Comparison of ENCODE assay signal across 6 worm cellular contexts in the genomic region with DNA sequence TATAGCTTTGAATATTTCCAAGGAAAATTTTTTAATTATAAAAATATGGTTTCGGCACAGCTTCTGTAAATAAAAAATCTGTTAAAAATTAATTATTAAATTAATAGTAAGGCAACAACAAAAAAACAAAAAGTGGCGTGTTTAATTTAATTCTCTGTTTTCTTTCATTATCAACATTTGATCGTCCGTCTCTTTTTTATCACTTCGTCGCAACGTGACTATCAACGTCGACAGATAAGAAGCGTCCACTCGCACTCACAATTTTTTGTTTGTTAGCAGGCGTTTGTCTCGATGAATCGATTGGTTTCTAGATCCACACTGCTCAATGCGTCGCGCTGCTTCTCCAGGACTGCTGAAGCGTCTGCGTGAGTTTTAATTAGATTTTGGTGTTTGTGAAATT.
A peak's percentile ranks its signal among the peaks of the same experiment; 100 is the strongest.
TF ChIP-seq lines count a peak whose summit lies in the region.

gcst-1 (plus strand) TSS at position 277 of the 400 bp plus-strand sequence.

TF ChIP-seq in whole organism, L1 larva, 84 proteins besides CTCF, POLR2A, EP300 and RAD21:
- TF ChIP-seq nhr-71 (tag; optimal IDR thresholded peaks at IDR 0.05; lab: Kevin White, UChicago) (peak; percentile 10), nhr-11 (tag; optimal IDR thresholded peaks at IDR 0.05; lab: Kevin White, UChicago) (no peak), elt-3 (tag; optimal IDR thresholded peaks at IDR 0.05; lab: Kevin White, UChicago) (peak in 1 of 6 experiments; percentile 38), nhr-85 (tag; lab: Kevin White, UChicago) (no peak), mdl-1 (tag; optimal IDR thresholded peaks at IDR 0.05; lab: Kevin White, UChicago) (peak in 1 of 2 experiments; percentile 40), elt-2 (tag; optimal IDR thresholded peaks at IDR 0.05; lab: Kevin White, UChicago) (peak; percentile 69), lin-35 (GFP tag; optimal IDR thresholded peaks at IDR 0.05; lab: Kevin White, UChicago) (peak in 1 of 2 experiments; percentile 23)

TF ChIP-seq in whole organism, L2 larva, 48 proteins besides CTCF, POLR2A, EP300 and RAD21:
- TF ChIP-seq lsy-2 (tag; optimal IDR thresholded peaks at IDR 0.05; lab: Kevin White, UChicago) (no peak), sma-9 (GFP tag; optimal IDR thresholded peaks at IDR 0.05; lab: Kevin White, UChicago) (peak; percentile 50), sma-9 (tag; optimal IDR thresholded peaks at IDR 0.05; lab: Kevin White, UChicago) (no peak), Y55F3AM.14 (GFP tag; optimal IDR thresholded peaks at IDR 0.05; lab: Kevin White, UChicago) (no peak), mdl-1 (tag; optimal IDR thresholded peaks at IDR 0.05; lab: Kevin White, UChicago) (peak in 1 of 2 experiments; percentile 12), egl-27 (tag; optimal IDR thresholded peaks at IDR 0.05; lab: Kevin White, UChicago) (no peak), nhr-12 (tag; optimal IDR thresholded peaks at IDR 0.05; lab: Kevin White, UChicago) (no peak), unc-62 (GFP tag; optimal IDR thresholded peaks at IDR 0.05; lab: Kevin White, UChicago) (no peak), dmd-4 (tag; optimal IDR thresholded peaks at IDR 0.05; lab: Kevin White, UChicago) (no peak), blmp-1 (tag; optimal IDR thresholded peaks at IDR 0.05; lab: Kevin White, UChicago; ENCODE audit: insufficient read depth) (no peak), crh-2 (tag; optimal IDR thresholded peaks at IDR 0.05; lab: Kevin White, UChicago) (peak; percentile 18), fos-1 (tag; optimal IDR thresholded peaks at IDR 0.05; lab: Kevin White, UChicago) (peak; percentile 78)

TF ChIP-seq in whole organism, L3 larva, 47 proteins besides CTCF, POLR2A, EP300 and RAD21:
- TF ChIP-seq ama-1 (optimal IDR thresholded peaks at IDR 0.05; lab: Kevin White, UChicago) (peak; percentile 1), jun-1 (tag; optimal IDR thresholded peaks at IDR 0.05; lab: Kevin White, UChicago) (peak; percentile 15), daf-12 (tag; optimal IDR thresholded peaks at IDR 0.05; lab: Kevin White, UChicago) (no peak), ZK546.5 (tag; optimal IDR thresholded peaks at IDR 0.05; lab: Kevin White, UChicago) (no peak), pqm-1 (tag; optimal IDR thresholded peaks at IDR 0.05; lab: Kevin White, UChicago) (peak; percentile 75), elt-2 (tag; optimal IDR thresholded peaks at IDR 0.05; lab: Kevin White, UChicago) (peak; percentile 91)

TF ChIP-seq in whole organism, L4 larva, 104 proteins besides CTCF, POLR2A, EP300 and RAD21 (continues in another document):
- TF ChIP-seq zfp-3 (GFP tag; conservative IDR thresholded peaks at IDR 0.05; lab: Robert Waterston, UW) = no peak
- TF ChIP-seq pqm-1 (tag; optimal IDR thresholded peaks at IDR 0.05; lab: Kevin White, UChicago) = peak; percentile 33
- TF ChIP-seq hlh-30 (tag; optimal IDR thresholded peaks at IDR 0.05; lab: Kevin White, UChicago; ENCODE audit: insufficient read depth) = peak; percentile 62
- no peak for TF ChIP-seq skn-1 (tag; optimal IDR thresholded peaks at IDR 0.05; lab: Kevin White, UChicago)
- TF ChIP-seq nhr-48 (tag; optimal IDR thresholded peaks at IDR 0.05; lab: Kevin White, UChicago) = peak; percentile 14
- no peak for TF ChIP-seq mxl-2 (GFP tag; conservative IDR thresholded peaks at IDR 0.05; lab: Robert Waterston, UW)
- no peak for TF ChIP-seq unc-130 (GFP tag; optimal IDR thresholded peaks at IDR 0.05; lab: Kevin White, UChicago)
- peak; percentile 65 for TF ChIP-seq hlh-11 (tag; optimal IDR thresholded peaks at IDR 0.05; lab: Kevin White, UChicago)
- TF ChIP-seq T20F7.1 (GFP tag; optimal IDR thresholded peaks at IDR 0.05; lab: Kevin White, UChicago) = no peak
- peak; percentile 70 for TF ChIP-seq dve-1 (tag; optimal IDR thresholded peaks at IDR 0.05; lab: Kevin White, UChicago; ENCODE audit: insufficient read depth)
- TF ChIP-seq unc-62 (GFP tag; optimal IDR thresholded peaks at IDR 0.05 in 1 of 2; lab: Kevin White, UChicago) = no peak
- no peak for TF ChIP-seq unc-62 (tag; optimal IDR thresholded peaks at IDR 0.05; lab: Kevin White, UChicago)
- no peak for TF ChIP-seq mep-1 (tag; optimal IDR thresholded peaks at IDR 0.05; lab: Kevin White, UChicago)
- TF ChIP-seq dmd-6 (GFP tag; IDR thresholded peaks at IDR 0.05; lab: Robert Waterston, UW) = peak; percentile 83
- TF ChIP-seq snpc-4 (tag; optimal IDR thresholded peaks at IDR 0.05; lab: Kevin White, UChicago) = no peak
- no peak for TF ChIP-seq ceh-32 (tag; optimal IDR thresholded peaks at IDR 0.05; lab: Kevin White, UChicago; ENCODE audit: poor library complexity)
- TF ChIP-seq set-16 (GFP tag; IDR thresholded peaks at IDR 0.05; lab: Robert Waterston, UW) = no peak
- no peak for TF ChIP-seq nhr-41 (GFP tag; IDR thresholded peaks at IDR 0.05; lab: Robert Waterston, UW)
- no peak for TF ChIP-seq D1046.2 (GFP tag; IDR thresholded peaks at IDR 0.05; lab: Robert Waterston, UW)
- TF ChIP-seq ZK546.5 (tag; optimal IDR thresholded peaks at IDR 0.05; lab: Kevin White, UChicago) = no peak
- TF ChIP-seq lin-15B (tag; optimal IDR thresholded peaks at IDR 0.05; lab: Kevin White, UChicago) = no peak

TF ChIP-seq in whole organism, late embryonic, 69 proteins besides CTCF, POLR2A, EP300 and RAD21:
- TF ChIP-seq sox-2 (GFP tag; IDR thresholded peaks at IDR 0.05; lab: Robert Waterston, UW) (no peak), elt-2 (tag; optimal IDR thresholded peaks at IDR 0.05; lab: Kevin White, UChicago) (peak; percentile 82)

TF ChIP-seq in whole organism, young adult, 124 proteins besides CTCF, POLR2A, EP300 and RAD21:
- TF ChIP-seq nhr-120 (GFP tag; IDR thresholded peaks at IDR 0.05; lab: Robert Waterston, UW) (no peak), nhr-80 (tag; optimal IDR thresholded peaks at IDR 0.05; lab: Kevin White, UChicago) (peak; percentile 78), chd-7 (tag; optimal IDR thresholded peaks at IDR 0.05; lab: Kevin White, UChicago) (no peak), dpff-1 (tag; optimal IDR thresholded peaks at IDR 0.05; lab: Kevin White, UChicago) (no peak), ztf-22 (GFP tag; optimal IDR thresholded peaks at IDR 0.05; lab: Kevin White, UChicago) (no peak), F23B12.7 (tag; optimal IDR thresholded peaks at IDR 0.05; lab: Kevin White, UChicago; ENCODE audit: insufficient read depth) (no peak), T07F8.4 (tag; optimal IDR thresholded peaks at IDR 0.05; lab: Kevin White, UChicago) (no peak), D2030.7 (GFP tag; IDR thresholded peaks at IDR 0.05; lab: Robert Waterston, UW) (no peak), Y53G8AR.9 (GFP tag; conservative IDR thresholded peaks at IDR 0.05; lab: Robert Waterston, UW) (no peak), B0336.3 (GFP tag; IDR thresholded peaks at IDR 0.05; lab: Robert Waterston, UW) (0 out of 2 replicates have a peak, but pooled peaks have one; percentile 17), cebp-1 (GFP tag; IDR thresholded peaks at IDR 0.05; lab: Robert Waterston, UW) (no peak), cebp-1 (tag; optimal IDR thresholded peaks at IDR 0.05; lab: Kevin White, UChicago) (peak; percentile 14), K11D2.4 (GFP tag; IDR thresholded peaks at IDR 0.05; lab: Robert Waterston, UW) (no peak), nhr-90 (tag; optimal IDR thresholded peaks at IDR 0.05; lab: Kevin White, UChicago) (no peak), madf-3 (GFP tag; IDR thresholded peaks at IDR 0.05; lab: Robert Waterston, UW) (no peak), ceh-79 (tag; optimal IDR thresholded peaks at IDR 0.05; lab: Kevin White, UChicago) (no peak), snpc-4 (GFP tag; optimal IDR thresholded peaks at IDR 0.05; lab: Kevin White, UChicago) (no peak), snpc-4 (tag; optimal IDR thresholded peaks at IDR 0.05; lab: Kevin White, UChicago) (no peak), F52B5.7 (tag; optimal IDR thresholded peaks at IDR 0.05; lab: Kevin White, UChicago) (no peak), mxl-1 (tag; optimal IDR thresholded peaks at IDR 0.05; lab: Kevin White, UChicago) (no peak), F55B11.4 (tag; optimal IDR thresholded peaks at IDR 0.05; lab: Kevin White, UChicago; ENCODE audit: borderline replicate concordance, insufficient read depth) (no peak), F22D6.2 (tag; optimal IDR thresholded peaks at IDR 0.05; lab: Kevin White, UChicago) (no peak), egl-44 (GFP tag; IDR thresholded peaks at IDR 0.05; lab: Robert Waterston, UW) (no peak), ztf-26 (tag; optimal IDR thresholded peaks at IDR 0.05; lab: Kevin White, UChicago) (no peak), K12H6.12 (tag; optimal IDR thresholded peaks at IDR 0.05; lab: Kevin White, UChicago) (no peak), mel-28 (tag; optimal IDR thresholded peaks at IDR 0.05; lab: Kevin White, UChicago; ENCODE audit: borderline replicate concordance) (no peak), attf-5 (GFP tag; optimal IDR thresholded peaks at IDR 0.05; lab: Kevin White, UChicago) (no peak)
